Worm (Caenorhabditis elegans) whole organism, early embryonic: ENCODE measurements around the gene slc-30A9.

Experiments
- ceh-13 ChIP-seq: fragments of 200-800 bp; sonication (Bioruptor generic); optimal IDR thresholded peaks from 2 replicates; lab custom pipeline; 2018; ENCODE audit warnings: mild to moderate bottlenecking, missing genetic modification characterization, missing compliant biosample characterization
- flt-1 ChIP-seq: fragments of 200-800 bp; sonication (Bioruptor generic); IDR thresholded peaks from 2 replicates; pipeline ENCODE4 v1.3.6; 2022; ENCODE audit warnings: missing genetic modification characterization, missing compliant biosample characterization
- hnd-1 ChIP-seq: sonication (generic microtip); optimal IDR thresholded peaks from 2 replicates; lab custom pipeline; 2016; ENCODE audit warnings: missing genetic modification characterization, missing compliant biosample characterization
- scrt-1 ChIP-seq: fragments of 200-800 bp; sonication (Bioruptor generic); IDR thresholded peaks from 2 replicates; pipeline ENCODE4 v1.3.6; 2022; ENCODE audit warnings: missing genetic modification characterization, missing compliant biosample characterization

DNA sequence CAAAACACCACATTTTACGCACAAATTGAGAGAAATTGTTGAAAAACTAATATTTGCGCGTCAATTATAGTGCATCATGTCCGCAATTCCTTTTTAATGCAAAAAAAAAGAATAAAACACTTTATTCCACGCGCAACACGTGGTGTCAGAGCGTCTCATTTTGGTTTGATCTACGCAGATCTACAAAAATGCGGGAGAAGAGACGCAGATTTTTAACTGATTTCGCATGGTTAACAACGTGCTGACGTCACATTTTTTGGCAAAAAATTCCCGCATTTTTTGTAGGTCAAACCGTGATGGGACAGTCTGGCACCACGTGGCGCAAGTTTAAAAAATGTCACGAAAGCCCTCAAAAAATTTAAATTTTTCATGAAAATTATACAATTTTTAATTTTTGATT lies 11.6 kb upstream of the slc-30A9 start:
- no peak for TF ChIP-seq flt-1 (GFP tag; lab: Robert Waterston, UW)
- no peak for TF ChIP-seq hnd-1 (tag; lab: Kevin White, UChicago)
- TF ChIP-seq ceh-13: no peak
- TF ChIP-seq scrt-1 (GFP tag; lab: Robert Waterston, UW): no peak
